Worm (Caenorhabditis elegans) whole organism, L2 larva: ENCODE data around the gene Y57G11C.14.

Experiments
- Y55F3AM.14 ChIP-seq: fragments of 200-800 bp; sonication (Bioruptor generic); optimal IDR thresholded peaks from 2 replicates; lab custom pipeline; 2018; ENCODE audit warnings: mild to moderate bottlenecking, missing genetic modification characterization, missing compliant biosample characterization
- alr-1 ChIP-seq: fragments of 150-350 bp; optimal IDR thresholded peaks from 2 replicates; lab custom pipeline; 2014; ENCODE audit warnings: missing biosample characterization, missing genetic modification characterization
- aly-2 ChIP-seq: fragments of 150-350 bp; optimal IDR thresholded peaks from 2 replicates; lab custom pipeline; 2014; ENCODE audit warnings: missing biosample characterization, missing genetic modification characterization
- blmp-1 ChIP-seq: sonication (generic microtip); optimal IDR thresholded peaks from 2 replicates; lab custom pipeline; 2017; ENCODE audit warnings: missing genetic modification characterization, mild to moderate bottlenecking, missing compliant biosample characterization, antibody characterized with exemption, moderate library complexity; ENCODE audit not compliant: insufficient read depth
- fos-1 ChIP-seq: fragments of 150-350 bp; optimal IDR thresholded peaks from 2 replicates; lab custom pipeline; 2014; ENCODE audit warnings: missing biosample characterization, missing genetic modification characterization
- lin-13 ChIP-seq: fragments of 150-350 bp; optimal IDR thresholded peaks from 2 replicates; lab custom pipeline; 2014; ENCODE audit warnings: missing biosample characterization, missing genetic modification reagents, missing genetic modification characterization
- nhr-10 ChIP-seq: sonication (generic microtip); optimal IDR thresholded peaks from 2 replicates; lab custom pipeline; 2017; ENCODE audit warnings: missing biosample characterization, missing genetic modification characterization
- nhr-12 ChIP-seq: fragments of 150-350 bp; optimal IDR thresholded peaks from 2 replicates; lab custom pipeline; 2014; ENCODE audit warnings: missing biosample characterization, missing genetic modification characterization
- nhr-21 ChIP-seq: fragments of 150-350 bp; optimal IDR thresholded peaks from 2 replicates; lab custom pipeline; 2014; ENCODE audit warnings: missing biosample characterization, missing genetic modification characterization
- snpc-4 ChIP-seq: fragments of 150-350 bp; optimal IDR thresholded peaks from 2 replicates; lab custom pipeline; 2014; ENCODE audit warnings: missing biosample characterization, missing genetic modification characterization
- ztf-11 ChIP-seq: sonication (generic microtip); optimal IDR thresholded peaks from 2 replicates; lab custom pipeline; 2017; ENCODE audit warnings: missing biosample characterization, missing genetic modification characterization

DNA sequence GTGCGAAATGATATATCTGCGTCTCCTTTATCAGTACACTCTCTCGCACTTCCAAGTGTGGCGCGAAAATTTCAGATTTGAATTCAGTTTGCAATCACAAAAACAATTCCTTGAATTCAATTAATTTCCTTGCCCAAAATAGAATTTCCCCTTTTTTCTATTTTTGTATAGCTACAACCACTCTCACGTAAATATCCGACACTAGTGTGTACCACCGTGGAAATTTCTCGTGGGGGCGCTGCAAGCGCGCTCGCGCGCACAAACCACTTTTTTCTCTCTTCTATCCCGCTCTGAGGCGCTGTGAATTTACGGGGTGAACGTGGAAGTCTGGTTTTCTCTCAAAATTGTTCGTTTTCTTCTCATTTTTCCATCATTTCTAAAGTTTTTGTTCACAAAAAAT lies 17.6 kb upstream of the Y57G11C.14 start, which contains the start of gene Y57G11C.8:
- TF ChIP-seq snpc-4, result no peak
- TF ChIP-seq nhr-21, result no peak
- no peak for TF ChIP-seq aly-2 (tag; lab: Kevin White, UChicago)
- TF ChIP-seq ztf-11 (tag; lab: Kevin White, UChicago), result no peak
- no peak for TF ChIP-seq Y55F3AM.14
- no peak for TF ChIP-seq lin-13 (GFP tag; lab: Kevin White, UChicago)
- no peak for TF ChIP-seq blmp-1 (tag; lab: Kevin White, UChicago)
- TF ChIP-seq alr-1 (tag; lab: Kevin White, UChicago), result no peak
- no peak for TF ChIP-seq nhr-10
- TF ChIP-seq nhr-12, result no peak
- TF ChIP-seq fos-1, result no peak
